Worm (Caenorhabditis elegans) whole organism, L1 larva: ENCODE data around the gene sre-30.

Experiments used
- C04F5.9 ChIP-seq: sonication (generic microtip); optimal IDR thresholded peaks from 2 replicates; lab custom pipeline; 2016; ENCODE audit warnings: missing genetic modification characterization, missing compliant biosample characterization
- C16A3.4 ChIP-seq: fragments of 150-350 bp; optimal IDR thresholded peaks from 2 replicates; lab custom pipeline; 2014; ENCODE audit warnings: missing biosample characterization, missing genetic modification characterization
- F16B12.6 ChIP-seq: fragments of 150-350 bp; optimal IDR thresholded peaks from 2 replicates; lab custom pipeline; 2014; ENCODE audit warnings: missing biosample characterization, missing genetic modification characterization
- aly-2 ChIP-seq: fragments of 150-350 bp; optimal IDR thresholded peaks from 2 replicates; lab custom pipeline; 2014; ENCODE audit warnings: missing biosample characterization, missing genetic modification characterization
- ceh-88 ChIP-seq: fragments of 200-800 bp; sonication (Bioruptor generic); IDR thresholded peaks from 2 replicates; pipeline ENCODE4 v1.3.6; 2022; ENCODE audit warnings: missing genetic modification characterization, missing compliant biosample characterization
- dpl-1 ChIP-seq, 3 experiments: fragments of 150-350 bp in 2 of 3; sonication (generic microtip) in 1 of 3; optimal IDR thresholded peaks; 2 replicates each; lab custom pipeline; 2014 to 2017; ENCODE audit warnings: missing biosample characterization in 3 of 3, missing genetic modification characterization in 3 of 3, missing genetic modification reagents in 3 of 3
- dsc-1 ChIP-seq: sonication (generic microtip); optimal IDR thresholded peaks from 2 replicates; lab custom pipeline; 2016; ENCODE audit warnings: mild to moderate bottlenecking, missing genetic modification characterization, missing compliant biosample characterization
- elt-2 ChIP-seq: sonication (generic microtip); optimal IDR thresholded peaks from 2 replicates; lab custom pipeline; 2016; ENCODE audit warnings: missing genetic modification characterization, mild to moderate bottlenecking, inconsistent platforms, missing compliant biosample characterization, missing genetic modification reagents
- ets-5 ChIP-seq: fragments of 200-800 bp; sonication (Bioruptor generic); IDR thresholded peaks from 2 replicates; pipeline ENCODE4 v1.3.6; 2022; ENCODE audit warnings: missing genetic modification characterization, missing compliant biosample characterization
- fkh-4 ChIP-seq: sonication (generic microtip); optimal IDR thresholded peaks from 2 replicates; lab custom pipeline; 2016; ENCODE audit warnings: missing compliant biosample characterization, missing genetic modification characterization, borderline replicate concordance
- fkh-8 ChIP-seq: sonication (generic microtip); optimal IDR thresholded peaks from 2 replicates; lab custom pipeline; 2016; ENCODE audit warnings: mild to moderate bottlenecking, missing genetic modification characterization, missing compliant biosample characterization
- hlh-17 ChIP-seq: fragments of 200-800 bp; sonication (Bioruptor generic); optimal IDR thresholded peaks from 2 replicates; lab custom pipeline; 2018; ENCODE audit warnings: missing genetic modification characterization, mild to moderate bottlenecking, missing compliant biosample characterization, moderate library complexity, borderline replicate concordance
- hpl-2 ChIP-seq: fragments of 150-350 bp; optimal IDR thresholded peaks from 2 replicates; lab custom pipeline; 2014; ENCODE audit warnings: missing biosample characterization, missing genetic modification reagents, missing genetic modification characterization
- lin-13 ChIP-seq: fragments of 150-350 bp; optimal IDR thresholded peaks from 2 replicates; lab custom pipeline; 2014; ENCODE audit warnings: missing biosample characterization, missing genetic modification reagents, missing genetic modification characterization
- lin-14 ChIP-seq: fragments of 200-800 bp; sonication (Bioruptor generic); optimal IDR thresholded peaks from 2 replicates; lab custom pipeline; 2018; ENCODE audit warnings: mild to moderate bottlenecking, missing genetic modification characterization, moderate library complexity, missing compliant biosample characterization
- lin-15B ChIP-seq: fragments of 150-350 bp; sonication (generic microtip); optimal IDR thresholded peaks from 3 replicates; lab custom pipeline; 2014; ENCODE audit warnings: missing biosample characterization, missing genetic modification characterization
- lin-35 ChIP-seq, 2 experiments: fragments of 150-350 bp; optimal IDR thresholded peaks; 2 replicates each; lab custom pipeline; 2014; ENCODE audit warnings: missing biosample characterization in 2 of 2, missing genetic modification characterization in 2 of 2, missing genetic modification reagents in 2 of 2
- mab-9 ChIP-seq: fragments of 200-800 bp; sonication (Bioruptor generic); IDR thresholded peaks from 2 replicates; pipeline ENCODE4 v1.3.6; 2022; ENCODE audit warnings: missing genetic modification reagents, missing genetic modification characterization, missing compliant biosample characterization
- nhr-71 ChIP-seq: sonication (generic microtip); optimal IDR thresholded peaks from 2 replicates; lab custom pipeline; 2016; ENCODE audit warnings: mild to moderate bottlenecking, missing genetic modification characterization, moderate library complexity, missing compliant biosample characterization
- nhr-76 ChIP-seq: sonication (generic microtip); optimal IDR thresholded peaks from 2 replicates; lab custom pipeline; 2017; ENCODE audit warnings: missing biosample characterization, missing genetic modification characterization
- pax-3 ChIP-seq: fragments of 200-800 bp; sonication (Bioruptor generic); optimal IDR thresholded peaks from 2 replicates; lab custom pipeline; 2018; ENCODE audit warnings: mild to moderate bottlenecking, missing genetic modification characterization, moderate library complexity, missing compliant biosample characterization
- snpc-4 ChIP-seq: fragments of 150-350 bp; optimal IDR thresholded peaks from 2 replicates; lab custom pipeline; 2014; ENCODE audit warnings: missing biosample characterization, missing genetic modification characterization
- tlp-1 ChIP-seq: fragments of 150-350 bp; optimal IDR thresholded peaks from 2 replicates; lab custom pipeline; 2014; ENCODE audit warnings: missing biosample characterization, missing genetic modification characterization
- unc-30 ChIP-seq: sonication (generic microtip); optimal IDR thresholded peaks from 2 replicates; lab custom pipeline; 2017; ENCODE audit warnings: missing biosample characterization, missing genetic modification characterization
- unc-86 ChIP-seq: sonication (generic microtip); optimal IDR thresholded peaks from 2 replicates; lab custom pipeline; 2016; ENCODE audit warnings: missing genetic modification characterization, missing compliant biosample characterization
- xbp-1 ChIP-seq: sonication (generic microtip); optimal IDR thresholded peaks from 2 replicates; lab custom pipeline; 2016; ENCODE audit warnings: missing genetic modification characterization, missing compliant biosample characterization

The sre-30 gene

DNA sequence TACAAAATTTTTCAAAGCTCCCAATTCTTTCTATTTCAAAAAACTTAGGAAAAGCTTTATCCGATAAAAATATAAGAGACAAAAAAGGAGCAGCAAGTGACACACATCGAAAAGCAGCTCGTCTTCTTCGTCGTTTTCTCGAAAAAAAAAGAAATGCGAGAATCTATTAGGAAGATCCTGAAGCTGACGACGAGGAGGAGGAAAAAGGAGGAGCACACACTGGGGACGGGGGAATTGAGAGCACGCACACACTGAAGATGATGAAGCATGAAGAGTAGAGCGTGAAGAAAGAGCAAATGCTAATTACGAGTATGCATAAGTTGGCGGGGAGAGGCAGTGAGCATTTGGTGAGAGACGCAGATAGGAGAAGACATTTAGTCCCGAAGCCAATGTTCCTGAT lies 32.4 kb downstream of the sre-30 start (continued):
- TF ChIP-seq nhr-71 (tag; lab: Kevin White, UChicago): no peak
- no peak for TF ChIP-seq pax-3 (tag; lab: Kevin White, UChicago)
- TF ChIP-seq elt-2 (tag; lab: Kevin White, UChicago): no peak
- no peak for TF ChIP-seq lin-35 (GFP tag; optimal IDR thresholded peaks at IDR 0.05; lab: Kevin White, UChicago)
- TF ChIP-seq lin-13 (GFP tag; lab: Kevin White, UChicago): no peak
- no peak for TF ChIP-seq snpc-4 (tag; lab: Kevin White, UChicago)
- TF ChIP-seq nhr-76 (tag; lab: Kevin White, UChicago): no peak
- TF ChIP-seq C04F5.9 (tag; lab: Kevin White, UChicago): no peak
- TF ChIP-seq ceh-88: no peak
- no peak for TF ChIP-seq lin-15B
- TF ChIP-seq, all 84 proteins: peak for 8

DNA sequence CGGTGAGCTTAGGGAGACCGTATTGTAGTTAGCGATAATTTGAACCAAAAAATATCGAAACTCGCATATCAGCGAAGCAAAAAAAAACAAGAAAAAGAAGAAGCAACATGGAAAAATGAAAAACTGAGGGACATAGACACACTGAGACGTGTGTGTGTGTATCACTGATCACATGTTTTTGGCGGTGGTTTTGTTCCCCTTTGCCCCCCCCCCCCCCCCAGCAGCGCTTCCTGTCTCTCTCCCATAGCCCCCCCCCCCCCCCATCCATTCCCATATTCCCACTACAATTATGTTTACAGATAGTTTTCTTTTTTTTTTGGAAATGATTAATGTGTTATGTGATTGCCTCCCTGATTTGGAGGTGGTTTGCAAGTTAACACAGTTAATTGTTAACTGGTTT lies 37.1 kb downstream of the sre-30 start:
- no peak for TF ChIP-seq tlp-1 (tag; lab: Kevin White, UChicago)
- TF ChIP-seq lin-14 (GFP tag; lab: Kevin White, UChicago): peak; percentile 57

DNA sequence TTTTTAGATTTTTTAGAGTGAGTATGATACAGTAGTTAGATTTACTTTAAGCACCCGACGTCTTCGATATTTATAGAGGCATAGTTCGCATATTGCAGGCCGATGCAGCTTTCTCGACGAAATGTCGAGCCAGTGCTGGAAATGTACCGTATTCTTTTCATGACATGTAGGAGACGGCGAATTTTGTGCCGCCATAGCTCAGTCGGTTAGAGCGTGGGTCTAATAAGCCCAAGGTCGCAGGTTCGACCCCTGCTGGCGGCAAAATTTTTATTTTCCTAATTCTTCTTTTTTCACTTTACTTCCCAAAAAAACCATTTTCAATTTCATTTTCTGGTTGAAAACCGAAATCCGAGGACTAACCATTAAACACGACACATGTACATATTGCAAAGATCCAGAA lies 44.0 kb downstream of the sre-30 start:
- TF ChIP-seq aly-2 (no peak), nhr-76 (tag; lab: Kevin White, UChicago) (no peak), mab-9 (GFP tag; lab: Robert Waterston, UW) (no peak), hlh-17 (GFP tag; lab: Kevin White, UChicago) (no peak), ets-5 (GFP tag; lab: Robert Waterston, UW) (no peak), F16B12.6 (tag; lab: Kevin White, UChicago) (no peak), dsc-1 (tag; lab: Kevin White, UChicago) (no peak), hpl-2 (GFP tag; lab: Kevin White, UChicago) (no peak), unc-86 (tag; lab: Kevin White, UChicago) (no peak), fkh-8 (tag; lab: Kevin White, UChicago) (no peak), C16A3.4 (tag; lab: Kevin White, UChicago) (no peak), fkh-4 (no peak), unc-30 (tag; lab: Kevin White, UChicago) (no peak), dpl-1 (GFP tag; optimal IDR thresholded peaks at IDR 0.05; lab: Kevin White, UChicago) (no peak), xbp-1 (no peak)
- TF ChIP-seq, all 84 proteins: peak for 0
